Worm (Caenorhabditis elegans): ENCODE data around the gene C03A3.3.

Gene C03A3.3

ce11 chrX:11307056-11307455, 38.2 kb upstream of the C03A3.3 start, which contains the start of gene vhl-1:
Gene vhl-1, plus strand, starts transcription at chrX:11307356.
- TF ChIP-seq snpc-1.1 (tag; optimal IDR thresholded peaks at IDR 0.05; ENCODE audit: insufficient read depth), result no peak
- TF ChIP-seq madf-6 (GFP tag; IDR thresholded peaks at IDR 0.05), result no peak
- no peak for TF ChIP-seq rpc-1 (optimal IDR thresholded peaks at IDR 0.05)
- TF ChIP-seq rpc-1 (tag; optimal IDR thresholded peaks at IDR 0.05), result no peak
- TF ChIP-seq nhr-80 (tag; optimal IDR thresholded peaks at IDR 0.05), result no peak
- no peak for TF ChIP-seq egrh-3 (GFP tag; IDR thresholded peaks at IDR 0.05)
- no peak for TF ChIP-seq him-1 (tag; optimal IDR thresholded peaks at IDR 0.05)
- TF ChIP-seq aptf-3 (GFP tag; IDR thresholded peaks at IDR 0.05), result no peak
- TF ChIP-seq nhr-90 (tag; optimal IDR thresholded peaks at IDR 0.05), result no peak
- no peak for TF ChIP-seq C17E4.6 (GFP tag; IDR thresholded peaks at IDR 0.05)
- no peak for TF ChIP-seq F10E7.11 (tag; optimal IDR thresholded peaks at IDR 0.05)
- no peak for TF ChIP-seq F39B2.1 (GFP tag; IDR thresholded peaks at IDR 0.05)
- no peak for TF ChIP-seq B0261.1 (tag; optimal IDR thresholded peaks at IDR 0.05)
- no peak for TF ChIP-seq lin-26 (GFP tag; IDR thresholded peaks at IDR 0.05)
- no peak for TF ChIP-seq sptf-2 (GFP tag; optimal IDR thresholded peaks at IDR 0.05)
- no peak for TF ChIP-seq attf-3 (GFP tag; conservative IDR thresholded peaks at IDR 0.05)

DNA sequence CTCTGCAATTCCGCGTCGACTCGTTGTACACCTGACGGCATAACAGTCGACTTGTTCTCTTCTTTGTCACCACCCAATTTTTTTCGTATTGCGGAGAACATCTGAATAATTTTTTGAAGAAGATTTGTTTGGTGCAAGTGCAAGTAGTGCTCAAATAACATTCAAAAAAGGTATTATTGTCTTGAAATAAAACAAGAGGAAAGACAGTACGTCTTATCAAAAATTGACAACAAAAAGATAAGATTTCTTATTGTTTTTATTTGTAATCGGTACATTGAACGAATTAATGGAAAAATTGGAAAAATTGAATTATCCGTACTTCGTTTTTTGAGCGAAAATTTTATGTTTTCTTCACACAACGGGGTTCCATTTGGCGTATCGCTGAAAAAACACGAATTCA, 36.9 kb upstream of the C03A3.3 start, which contains the start of gene F08G12.1:
F08G12.1 (minus strand) TSS at position 101 of the 400 bp plus-strand sequence.
- TF ChIP-seq C06A6.2 (GFP tag; conservative IDR thresholded peaks at IDR 0.05), result no peak
- no peak for TF ChIP-seq efl-1 (GFP tag; optimal IDR thresholded peaks at IDR 0.05)
- no peak for TF ChIP-seq B0261.1 (tag; optimal IDR thresholded peaks at IDR 0.05)
- TF ChIP-seq nhr-27 (tag; optimal IDR thresholded peaks at IDR 0.05), result no peak
- TF ChIP-seq let-607 (tag; optimal IDR thresholded peaks at IDR 0.05), result no peak
- TF ChIP-seq F22D6.2 (tag; optimal IDR thresholded peaks at IDR 0.05), result no peak
- TF ChIP-seq Y56A3A.18 (GFP tag; IDR thresholded peaks at IDR 0.05), result no peak
- no peak for TF ChIP-seq somi-1 (GFP tag; optimal IDR thresholded peaks at IDR 0.05)
- no peak for TF ChIP-seq ztf-6 (GFP tag; IDR thresholded peaks at IDR 0.05)
- no peak for TF ChIP-seq Y53F4B.3 (GFP tag; IDR thresholded peaks at IDR 0.05)
- TF ChIP-seq bed-2 (GFP tag; IDR thresholded peaks at IDR 0.05), result no peak
- TF ChIP-seq repo-1 (tag; optimal IDR thresholded peaks at IDR 0.05), result no peak
- no peak for TF ChIP-seq pbrm-1 (GFP tag; IDR thresholded peaks at IDR 0.05)

DNA sequence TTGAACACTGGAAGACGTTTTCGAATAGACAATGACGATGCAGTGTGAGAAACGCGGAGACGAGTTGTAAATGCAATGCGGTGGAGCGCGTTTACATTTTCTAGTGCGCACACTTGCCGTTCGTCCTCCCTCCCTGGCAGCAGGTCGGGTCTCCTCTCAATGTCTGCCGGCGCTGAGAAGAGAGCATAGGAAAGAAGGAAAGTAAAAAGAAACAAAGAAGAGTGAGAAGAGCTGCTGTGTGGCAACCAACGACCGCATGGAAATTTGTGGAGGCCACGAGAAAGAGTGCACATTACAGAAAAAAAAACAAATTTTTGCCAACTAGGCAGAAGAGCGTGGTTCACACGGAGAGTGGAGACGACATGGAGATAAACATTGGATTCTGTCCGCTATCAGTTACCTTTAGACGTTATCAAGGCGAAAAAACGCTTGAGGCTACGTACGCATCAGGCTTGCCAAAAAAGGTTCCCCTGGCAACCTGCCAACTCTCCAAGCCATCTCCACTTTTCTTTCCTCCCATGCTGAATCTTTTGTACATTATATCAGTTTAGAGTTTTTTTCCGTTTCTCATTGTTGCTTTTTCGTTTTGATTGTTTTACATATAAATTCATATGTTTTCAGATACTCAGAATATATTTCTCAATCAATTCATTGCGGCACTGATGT, 30.9 kb upstream of the C03A3.3 start, which contains the start of the genes snrp-40.1 and F08G12.3:
snrp-40.1 (minus strand) TSS at position 143 of the 666 bp plus-strand sequence.
F08G12.3 (plus strand) TSS at position 616 of the 666 bp plus-strand sequence.
- TF ChIP-seq nfyb-1 (GFP tag; IDR thresholded peaks at IDR 0.05), result 0 out of 2 replicates have a peak, but pooled peaks have one; percentile 57
- no peak for TF ChIP-seq F57A8.1 (GFP tag; optimal IDR thresholded peaks at IDR 0.05)
- 0 out of 2 replicates have a peak, but pooled peaks have one; percentile 21 for TF ChIP-seq rcor-1 (GFP tag; IDR thresholded peaks at IDR 0.05)
- TF ChIP-seq Y53F4B.3 (GFP tag; IDR thresholded peaks at IDR 0.05), result no peak
- TF ChIP-seq C17E4.6 (GFP tag; IDR thresholded peaks at IDR 0.05), result no peak
- no peak for TF ChIP-seq cebp-2 (GFP tag; IDR thresholded peaks at IDR 0.05)
- no peak for TF ChIP-seq unc-130 (GFP tag; optimal IDR thresholded peaks at IDR 0.05)
- no peak for TF ChIP-seq attf-6 (GFP tag; IDR thresholded peaks at IDR 0.05)
- TF ChIP-seq cebp-1 (GFP tag; IDR thresholded peaks at IDR 0.05), result no peak
- no peak for TF ChIP-seq cebp-1 (tag; optimal IDR thresholded peaks at IDR 0.05)
- no peak for TF ChIP-seq ceh-40 (GFP tag; IDR thresholded peaks at IDR 0.05)
- no peak for TF ChIP-seq akir-1 (GFP tag; optimal IDR thresholded peaks at IDR 0.05)
- TF ChIP-seq mcd-1 (GFP tag; IDR thresholded peaks at IDR 0.05), result peak; percentile 91
- peak; percentile 84 for TF ChIP-seq K12H6.12 (tag; optimal IDR thresholded peaks at IDR 0.05)
- peak; percentile 92 for TF ChIP-seq attf-5 (GFP tag; optimal IDR thresholded peaks at IDR 0.05)
- no peak for TF ChIP-seq nhr-179 (tag; optimal IDR thresholded peaks at IDR 0.05)
- TF ChIP-seq hrde-1 (tag; optimal IDR thresholded peaks at IDR 0.05; ENCODE audit: borderline replicate concordance), result no peak
- no peak for TF ChIP-seq xnd-1 (tag; optimal IDR thresholded peaks at IDR 0.05)
- TF ChIP-seq let-607 (tag; optimal IDR thresholded peaks at IDR 0.05), result peak; percentile 71 to 76
- TF ChIP-seq dpff-1 (tag; optimal IDR thresholded peaks at IDR 0.05), result no peak
- no peak for TF ChIP-seq T07F8.4 (tag; optimal IDR thresholded peaks at IDR 0.05)
- no peak for TF ChIP-seq mxl-1 (tag; optimal IDR thresholded peaks at IDR 0.05)
